Worm (Caenorhabditis elegans) whole organism, midembryonic: ENCODE data around the gene ubc-9.

Experiments used
- T22C8.4 ChIP-seq: fragments of 200-800 bp; sonication (Bioruptor generic); IDR thresholded peaks from 2 replicates; pipeline ENCODE4 v1.3.6; 2022; ENCODE audit warnings: missing genetic modification characterization, missing compliant biosample characterization
- cog-1 ChIP-seq: sonication (generic microtip); optimal IDR thresholded peaks from 2 replicates; lab custom pipeline; 2016; ENCODE audit warnings: missing genetic modification characterization, missing compliant biosample characterization
- flt-1 ChIP-seq: fragments of 200-800 bp; sonication (Bioruptor generic); IDR thresholded peaks from 2 replicates; pipeline ENCODE4 v1.3.6; 2022; ENCODE audit warnings: missing genetic modification characterization, missing compliant biosample characterization
- klf-2 ChIP-seq: fragments of 200-800 bp; sonication (Bioruptor generic); conservative IDR thresholded peaks from 2 replicates; pipeline ENCODE4 v1.3.6; 2022; ENCODE audit warnings: missing genetic modification reagents, missing genetic modification characterization, missing compliant biosample characterization
- med-1 ChIP-seq: sonication (generic microtip); optimal IDR thresholded peaks from 2 replicates; lab custom pipeline; 2017; ENCODE audit warnings: missing genetic modification characterization, mild to moderate bottlenecking, missing compliant biosample characterization, antibody characterized with exemption, missing genetic modification reagents; ENCODE audit not compliant: insufficient read depth
- ref-1 ChIP-seq: fragments of 200-800 bp; sonication (Bioruptor generic); conservative IDR thresholded peaks from 2 replicates; pipeline ENCODE4 v1.3.6; 2022; ENCODE audit warnings: missing genetic modification reagents, missing genetic modification characterization, missing compliant biosample characterization
- tab-1 ChIP-seq: fragments of 200-800 bp; sonication (Bioruptor generic); IDR thresholded peaks from 2 replicates; pipeline ENCODE4 v1.3.6; 2022; ENCODE audit warnings: missing genetic modification characterization, missing compliant biosample characterization
- ztf-23 ChIP-seq: fragments of 200-800 bp; sonication (Bioruptor generic); IDR thresholded peaks from 2 replicates; pipeline ENCODE4 v1.3.6; 2022; ENCODE audit warnings: missing genetic modification reagents, missing genetic modification characterization, missing compliant biosample characterization
- ztf-29 ChIP-seq: fragments of 200-800 bp; sonication (Bioruptor generic); IDR thresholded peaks from 2 replicates; pipeline ENCODE4 v1.3.6; 2022; ENCODE audit warnings: missing genetic modification reagents, missing genetic modification characterization, missing compliant biosample characterization

ubc-9 gene

DNA sequence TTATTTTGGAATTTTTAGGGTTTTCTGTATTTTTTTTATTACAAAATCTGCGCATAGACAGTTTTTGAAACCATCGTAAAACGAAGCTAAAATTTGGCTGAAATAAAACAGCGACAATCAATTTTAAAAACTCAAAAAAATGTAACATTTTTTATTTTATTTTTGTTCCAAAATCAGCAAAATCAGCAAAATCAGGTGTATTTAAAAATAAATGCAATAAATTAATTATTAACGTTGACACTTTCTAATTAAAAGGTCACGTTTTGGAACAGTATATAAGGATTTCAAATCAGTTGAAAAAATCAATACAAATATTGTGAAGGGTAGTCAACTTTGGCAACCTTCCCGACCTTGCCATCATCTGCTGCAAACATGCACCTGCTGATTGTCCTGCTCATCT lies 17.5 kb upstream of the ubc-9 start, which contains the start of gene R105.1:
Gene R105.1, plus strand, starts transcription at position 301 of the 400 bp plus-strand sequence.
- TF ChIP-seq med-1, result no peak
- TF ChIP-seq cog-1 (tag; lab: Kevin White, UChicago), result no peak
- no peak for TF ChIP-seq tab-1 (GFP tag; lab: Robert Waterston, UW)
- TF ChIP-seq ztf-23 (GFP tag; lab: Robert Waterston, UW), result no peak
- TF ChIP-seq T22C8.4 (GFP tag; lab: Robert Waterston, UW), result no peak
- no peak for TF ChIP-seq klf-2 (GFP tag; lab: Robert Waterston, UW)
- TF ChIP-seq ref-1 (GFP tag; lab: Robert Waterston, UW), result no peak
- TF ChIP-seq ztf-29, result no peak
- no peak for TF ChIP-seq flt-1 (GFP tag; lab: Robert Waterston, UW)

DNA sequence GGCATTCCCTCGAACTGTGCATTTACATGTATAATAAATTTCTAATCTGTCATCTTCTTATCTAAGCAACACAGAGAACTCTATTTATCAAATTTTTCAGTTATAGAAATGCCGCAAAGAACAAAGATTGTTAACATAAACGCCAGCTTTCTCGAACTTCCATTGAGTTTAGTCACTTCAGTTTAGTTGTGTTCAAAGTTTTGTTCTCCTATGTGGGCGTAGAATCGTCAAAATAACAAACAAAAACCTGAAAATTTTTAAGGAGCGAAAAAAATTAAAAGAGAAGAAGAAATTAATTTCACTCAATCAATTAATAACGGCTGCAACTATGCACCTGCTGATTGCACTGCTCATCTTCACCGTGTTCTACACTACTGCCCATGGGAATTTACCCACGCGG lies 14.8 kb upstream of the ubc-9 start, which contains the start of gene R105.5:
Gene R105.5, plus strand, starts transcription at position 301 of the 400 bp plus-strand sequence.
- no peak for TF ChIP-seq med-1
- TF ChIP-seq cog-1 (tag; lab: Kevin White, UChicago), result no peak
- TF ChIP-seq flt-1 (GFP tag; lab: Robert Waterston, UW), result no peak
- no peak for TF ChIP-seq ztf-23 (GFP tag; lab: Robert Waterston, UW)
- no peak for TF ChIP-seq ref-1 (GFP tag; lab: Robert Waterston, UW)
- no peak for TF ChIP-seq tab-1 (GFP tag; lab: Robert Waterston, UW)

DNA sequence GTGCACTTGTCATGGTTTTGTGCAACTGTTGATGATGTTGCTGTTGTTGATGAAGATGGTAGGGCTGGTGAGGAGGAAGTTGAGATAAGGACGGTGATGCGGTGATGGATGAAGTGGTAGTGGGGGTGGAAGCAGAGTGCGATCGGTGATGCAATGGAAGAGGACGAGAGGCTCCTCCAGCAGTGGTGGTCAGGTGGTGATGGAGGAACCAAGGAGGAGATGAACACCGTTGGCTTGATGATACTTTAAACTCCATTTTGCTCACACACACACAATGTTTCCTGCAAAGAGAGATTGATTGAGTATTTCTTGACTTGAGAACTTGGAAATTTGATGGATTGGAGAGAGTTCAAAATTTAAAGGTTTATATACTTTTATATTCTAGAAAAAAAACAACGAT lies 13.0 kb upstream of the ubc-9 start, which contains the start of gene F19C7.8:
Gene F19C7.8, minus strand, starts transcription at position 256 of the 400 bp plus-strand sequence.
- TF ChIP-seq med-1, result no peak
- TF ChIP-seq flt-1 (GFP tag; lab: Robert Waterston, UW), result no peak
- TF ChIP-seq T22C8.4 (GFP tag; lab: Robert Waterston, UW), result no peak
- TF ChIP-seq cog-1 (tag; lab: Kevin White, UChicago), result no peak
- no peak for TF ChIP-seq ref-1 (GFP tag; lab: Robert Waterston, UW)
- no peak for TF ChIP-seq klf-2 (GFP tag; lab: Robert Waterston, UW)
- no peak for TF ChIP-seq ztf-23 (GFP tag; lab: Robert Waterston, UW)
- TF ChIP-seq ztf-29, result no peak
- TF ChIP-seq tab-1 (GFP tag; lab: Robert Waterston, UW), result no peak

DNA sequence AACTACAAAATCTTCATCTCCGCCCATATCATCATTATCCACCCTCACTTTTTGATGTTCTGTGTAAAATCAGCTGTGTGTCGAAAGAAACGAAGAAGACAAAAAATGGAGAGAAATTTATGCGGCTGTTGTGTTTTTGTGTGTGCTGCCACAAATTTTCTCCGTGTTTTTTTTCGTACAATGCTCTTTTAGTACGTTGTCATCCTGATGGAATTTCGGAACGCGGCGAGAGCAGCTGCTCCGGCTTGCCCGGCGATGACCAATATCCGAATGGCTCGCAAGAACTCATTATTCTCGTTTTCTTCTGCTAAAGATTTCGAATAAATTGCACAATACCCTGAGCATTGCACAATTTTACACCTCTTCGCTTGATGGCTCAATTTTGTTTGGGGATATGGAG lies 11.5 kb upstream of the ubc-9 start:
- no peak for TF ChIP-seq klf-2 (GFP tag; lab: Robert Waterston, UW)
- no peak for TF ChIP-seq med-1
- no peak for TF ChIP-seq cog-1 (tag; lab: Kevin White, UChicago)
- no peak for TF ChIP-seq tab-1 (GFP tag; lab: Robert Waterston, UW)
- TF ChIP-seq T22C8.4 (GFP tag; lab: Robert Waterston, UW), result no peak
- TF ChIP-seq ref-1 (GFP tag; lab: Robert Waterston, UW), result no peak
- TF ChIP-seq ztf-29, result no peak
- TF ChIP-seq flt-1 (GFP tag; lab: Robert Waterston, UW), result no peak
- no peak for TF ChIP-seq ztf-23 (GFP tag; lab: Robert Waterston, UW)

DNA sequence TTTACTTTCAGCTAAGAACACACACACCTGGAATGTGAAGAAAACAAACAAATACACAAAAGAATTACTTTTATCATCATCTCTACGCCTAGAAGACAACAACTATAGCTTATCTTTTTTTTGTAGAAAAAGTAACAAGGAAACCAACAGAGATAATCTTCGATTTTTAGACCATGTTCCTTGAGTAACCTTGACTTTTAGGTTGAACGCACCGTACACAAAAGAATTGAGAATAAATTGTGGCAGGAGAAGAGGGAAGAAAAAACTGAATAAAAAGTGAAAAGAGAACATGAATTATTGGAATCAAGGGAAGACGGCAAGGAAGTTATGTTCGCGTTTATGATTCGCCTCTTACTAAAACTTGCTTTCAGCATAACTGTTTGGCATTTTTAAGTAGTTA lies 9.9 kb upstream of the ubc-9 start:
- TF ChIP-seq ztf-23 (GFP tag; lab: Robert Waterston, UW), result no peak
- TF ChIP-seq T22C8.4 (GFP tag; lab: Robert Waterston, UW), result no peak
- no peak for TF ChIP-seq ref-1 (GFP tag; lab: Robert Waterston, UW)
- no peak for TF ChIP-seq flt-1 (GFP tag; lab: Robert Waterston, UW)
- no peak for TF ChIP-seq klf-2 (GFP tag; lab: Robert Waterston, UW)
- TF ChIP-seq med-1, result no peak
- TF ChIP-seq tab-1 (GFP tag; lab: Robert Waterston, UW), result no peak
- no peak for TF ChIP-seq ztf-29
- TF ChIP-seq cog-1 (tag; lab: Kevin White, UChicago), result no peak

DNA sequence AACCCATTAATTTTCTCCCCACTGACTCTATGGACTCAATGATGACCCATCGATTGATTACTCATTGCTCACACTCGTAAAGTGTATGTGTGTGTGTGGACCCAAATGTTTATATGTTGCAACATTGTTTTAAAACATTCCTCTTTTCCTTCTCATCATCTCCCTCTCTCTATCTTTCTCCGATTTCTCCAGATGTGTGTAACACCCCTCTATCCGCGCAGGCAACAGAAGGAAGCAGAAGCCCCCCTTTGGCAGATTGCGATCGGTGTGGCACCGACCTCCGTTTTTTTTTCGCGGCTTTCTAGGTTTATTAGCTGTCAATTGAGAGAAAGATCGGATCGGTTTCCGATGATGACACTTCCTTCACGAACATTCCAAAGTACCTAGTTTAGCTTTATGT lies 7.3 kb upstream of the ubc-9 start:
- TF ChIP-seq cog-1 (tag; lab: Kevin White, UChicago) (no peak), flt-1 (GFP tag; lab: Robert Waterston, UW) (no peak), ztf-29 (peak; percentile 68; the same call in 1 of the 2 replicates), tab-1 (GFP tag; lab: Robert Waterston, UW) (no peak), T22C8.4 (GFP tag; lab: Robert Waterston, UW) (no peak), ztf-23 (GFP tag; lab: Robert Waterston, UW) (no peak), med-1 (no peak), ref-1 (GFP tag; lab: Robert Waterston, UW) (0 out of 2 replicates have a peak, but pooled peaks have one; percentile 27), klf-2 (GFP tag; lab: Robert Waterston, UW) (no peak)

DNA sequence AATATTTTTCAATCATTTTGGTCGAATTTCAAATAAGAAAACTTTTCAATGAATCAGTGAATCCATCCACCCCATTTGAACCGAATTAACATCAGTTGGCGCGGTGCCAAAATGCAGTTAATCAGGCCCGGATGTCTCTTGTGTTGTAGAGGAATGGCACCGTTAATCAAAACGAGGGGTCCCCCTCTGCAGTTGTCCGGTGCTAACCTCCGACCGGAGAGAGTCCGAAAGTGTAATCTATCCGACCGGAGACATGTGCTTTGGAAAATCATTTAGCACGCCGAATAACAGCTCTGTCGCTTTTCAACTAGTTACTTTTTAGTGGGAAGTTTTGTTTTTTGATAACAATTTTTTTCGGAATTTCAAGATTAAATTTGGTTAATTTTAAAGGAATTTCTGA lies 5.6 kb upstream of the ubc-9 start:
- TF ChIP-seq klf-2 (GFP tag; lab: Robert Waterston, UW) (no peak), cog-1 (tag; lab: Kevin White, UChicago) (no peak), med-1 (no peak), tab-1 (GFP tag; lab: Robert Waterston, UW) (no peak), ref-1 (GFP tag; lab: Robert Waterston, UW) (no peak), ztf-23 (GFP tag; lab: Robert Waterston, UW) (no peak)

DNA sequence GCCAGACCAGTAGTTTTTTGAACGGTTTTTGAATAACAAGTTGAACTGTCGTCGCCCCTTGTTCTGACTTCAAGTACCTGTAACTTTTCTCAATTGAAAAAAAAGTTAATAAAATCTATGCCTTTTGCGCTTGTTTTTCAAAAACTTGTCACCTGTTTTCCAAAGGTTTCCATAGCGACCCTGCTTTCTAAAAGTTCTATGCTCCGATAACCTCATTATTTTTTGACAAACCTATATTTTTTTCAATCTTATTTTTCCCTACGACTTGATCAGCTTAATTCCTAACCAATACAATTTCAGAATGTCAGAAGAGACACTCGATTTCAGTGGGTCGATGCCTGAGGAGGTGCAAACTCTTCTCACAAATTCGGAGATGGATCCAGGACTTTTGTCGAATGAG lies 3.5 kb upstream of the ubc-9 start, which contains the start of gene F29B9.8:
Gene F29B9.8, plus strand, starts transcription at position 301 of the 400 bp plus-strand sequence.
- TF ChIP-seq tab-1 (GFP tag; lab: Robert Waterston, UW) (no peak), ztf-29 (no peak), T22C8.4 (GFP tag; lab: Robert Waterston, UW) (no peak), ztf-23 (GFP tag; lab: Robert Waterston, UW) (no peak), klf-2 (GFP tag; lab: Robert Waterston, UW) (no peak), cog-1 (tag; lab: Kevin White, UChicago) (no peak), med-1 (no peak), flt-1 (GFP tag; lab: Robert Waterston, UW) (no peak), ref-1 (GFP tag; lab: Robert Waterston, UW) (no peak)

DNA sequence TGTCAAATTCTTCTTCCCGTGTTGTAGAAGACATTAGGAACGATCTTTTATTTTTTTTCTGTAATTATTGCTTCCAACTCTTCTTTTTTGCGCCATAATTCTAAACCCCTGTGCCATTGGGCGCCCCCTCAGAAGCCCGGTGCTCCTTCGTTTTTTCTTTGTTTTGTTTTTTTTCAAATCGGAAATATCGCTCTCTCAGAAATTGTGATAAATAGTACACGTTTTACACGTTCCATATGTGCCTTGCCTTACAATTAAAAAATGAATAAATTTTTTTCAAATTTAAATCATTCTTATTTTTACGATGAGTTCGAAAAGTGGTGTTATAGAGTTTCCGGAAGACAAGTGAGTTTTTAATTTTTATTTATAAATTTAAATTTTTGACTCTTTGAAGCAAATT lies 1.4 kb upstream of the ubc-9 start, which contains the start of gene F29B9.7:
Gene F29B9.7, plus strand, starts transcription at position 301 of the 400 bp plus-strand sequence.
- TF ChIP-seq ztf-23 (GFP tag; lab: Robert Waterston, UW) (no peak), ztf-29 (no peak), ref-1 (GFP tag; lab: Robert Waterston, UW) (no peak), tab-1 (GFP tag; lab: Robert Waterston, UW) (no peak), T22C8.4 (GFP tag; lab: Robert Waterston, UW) (no peak), med-1 (no peak), flt-1 (GFP tag; lab: Robert Waterston, UW) (no peak), klf-2 (GFP tag; lab: Robert Waterston, UW) (no peak)
